Worm (Caenorhabditis elegans) whole organism, young adult: ENCODE data around the gene col-96.

Source experiments
- B0261.1 ChIP-seq: sonication (generic microtip); optimal IDR thresholded peaks from 2 replicates; lab custom pipeline; 2016; ENCODE audit warnings: mild to moderate bottlenecking, missing genetic modification characterization, moderate library complexity, missing compliant biosample characterization
- D2030.7 ChIP-seq: fragments of 200-800 bp; sonication (Bioruptor generic); IDR thresholded peaks from 2 replicates; pipeline ENCODE4 v1.3.6; 2022; ENCODE audit warnings: missing genetic modification reagents, missing genetic modification characterization, missing compliant biosample characterization
- F23B12.7 ChIP-seq: sonication (generic microtip); optimal IDR thresholded peaks from 2 replicates; lab custom pipeline; 2017; ENCODE audit warnings: missing genetic modification characterization, mild to moderate bottlenecking, missing compliant biosample characterization, antibody characterized with exemption, moderate library complexity; ENCODE audit not compliant: insufficient read depth
- F37B4.10 ChIP-seq: fragments of 200-800 bp; sonication (Bioruptor generic); IDR thresholded peaks from 2 replicates; pipeline ENCODE4 v1.3.6; 2022; ENCODE audit warnings: missing genetic modification characterization, missing compliant biosample characterization
- F39B2.1 ChIP-seq: fragments of 200-800 bp; sonication (Bioruptor generic); IDR thresholded peaks from 2 replicates; pipeline ENCODE4 v1.3.6; 2022; ENCODE audit warnings: missing genetic modification reagents, missing genetic modification characterization, missing compliant biosample characterization
- F57A8.1 ChIP-seq: fragments of 200-800 bp; sonication (Bioruptor generic); optimal IDR thresholded peaks from 2 replicates; lab custom pipeline; 2018; ENCODE audit warnings: mild to moderate bottlenecking, missing genetic modification characterization, moderate library complexity, missing compliant biosample characterization
- T26A5.8 ChIP-seq: sonication (generic microtip); optimal IDR thresholded peaks from 2 replicates; lab custom pipeline; 2016; ENCODE audit warnings: missing genetic modification characterization, missing compliant biosample characterization
- Y53F4B.3 ChIP-seq: fragments of 200-800 bp; sonication (Bioruptor generic); IDR thresholded peaks from 2 replicates; pipeline ENCODE4 v1.3.6; 2022; ENCODE audit warnings: missing genetic modification reagents, missing genetic modification characterization, missing compliant biosample characterization
- aptf-2 ChIP-seq: fragments of 200-800 bp; sonication (Bioruptor generic); conservative IDR thresholded peaks from 2 replicates; pipeline ENCODE4 v1.3.6; 2022; ENCODE audit warnings: missing genetic modification reagents, missing genetic modification characterization, missing compliant biosample characterization
- atf-7 ChIP-seq: sonication (generic microtip); optimal IDR thresholded peaks from 2 replicates; lab custom pipeline; 2017; ENCODE audit warnings: mild to moderate bottlenecking, missing genetic modification characterization, missing compliant biosample characterization
- bed-1 ChIP-seq: fragments of 200-800 bp; sonication (Bioruptor generic); IDR thresholded peaks from 2 replicates; pipeline ENCODE4 v1.3.6; 2022; ENCODE audit warnings: missing genetic modification reagents, missing genetic modification characterization, missing compliant biosample characterization
- ceh-58 ChIP-seq: fragments of 200-800 bp; sonication (Bioruptor generic); IDR thresholded peaks from 2 replicates; pipeline ENCODE4 v1.3.6; 2022; ENCODE audit warnings: missing genetic modification characterization, missing compliant biosample characterization
- ceh-91 ChIP-seq: fragments of 200-800 bp; sonication (Bioruptor generic); IDR thresholded peaks from 2 replicates; pipeline ENCODE4 v1.3.6; 2022; ENCODE audit warnings: missing genetic modification reagents, missing genetic modification characterization, missing compliant biosample characterization
- chd-7 ChIP-seq: sonication (generic microtip); optimal IDR thresholded peaks from 2 replicates; lab custom pipeline; 2016; ENCODE audit warnings: mild to moderate bottlenecking, missing genetic modification characterization, moderate library complexity, missing compliant biosample characterization
- efl-1 ChIP-seq: fragments of 150-350 bp; optimal IDR thresholded peaks from 2 replicates; lab custom pipeline; 2014; ENCODE audit warnings: missing biosample characterization, missing genetic modification reagents, missing genetic modification characterization
- egl-44 ChIP-seq: fragments of 200-800 bp; sonication (Bioruptor generic); IDR thresholded peaks from 2 replicates; pipeline ENCODE4 v1.3.6; 2022; ENCODE audit warnings: missing genetic modification reagents, missing genetic modification characterization, missing compliant biosample characterization
- egrh-3 ChIP-seq: fragments of 200-800 bp; sonication (Bioruptor generic); IDR thresholded peaks from 2 replicates; pipeline ENCODE4 v1.3.6; 2022; ENCODE audit warnings: missing genetic modification reagents, missing genetic modification characterization, missing compliant biosample characterization
- ekl-4 ChIP-seq: fragments of 200-800 bp; sonication (Bioruptor generic); IDR thresholded peaks from 2 replicates; pipeline ENCODE4 v1.3.6; 2022; ENCODE audit warnings: missing genetic modification reagents, missing genetic modification characterization, missing compliant biosample characterization
- ets-4 ChIP-seq: fragments of 200-800 bp; sonication (Bioruptor generic); optimal IDR thresholded peaks from 2 replicates; lab custom pipeline; 2018; ENCODE audit warnings: mild to moderate bottlenecking, missing genetic modification characterization, missing compliant biosample characterization
- hlh-26 ChIP-seq: fragments of 200-800 bp; sonication (Bioruptor generic); conservative IDR thresholded peaks from 2 replicates; pipeline ENCODE4 v1.3.6; 2022; ENCODE audit warnings: missing genetic modification reagents, missing genetic modification characterization, missing compliant biosample characterization
- hmg-20 ChIP-seq: fragments of 200-800 bp; sonication (Bioruptor generic); IDR thresholded peaks from 2 replicates; pipeline ENCODE4 v1.3.6; 2022; ENCODE audit warnings: missing genetic modification reagents, missing genetic modification characterization, missing compliant biosample characterization
- hrde-1 ChIP-seq: sonication (generic microtip); optimal IDR thresholded peaks from 2 replicates; lab custom pipeline; 2016; ENCODE audit warnings: missing genetic modification characterization, mild to moderate bottlenecking, missing compliant biosample characterization, moderate library complexity, missing genotype, missing genetic modification reagents, borderline replicate concordance
- lsl-1 ChIP-seq: fragments of 200-800 bp; sonication (Bioruptor generic); optimal IDR thresholded peaks from 2 replicates; lab custom pipeline; 2018; ENCODE audit warnings: mild to moderate bottlenecking, missing genetic modification characterization, moderate library complexity, missing compliant biosample characterization
- mes-4 ChIP-seq: sonication (generic microtip); optimal IDR thresholded peaks from 2 replicates; lab custom pipeline; 2016; ENCODE audit warnings: missing genotype, missing genetic modification characterization, missing compliant biosample characterization
- nfyb-1 ChIP-seq: fragments of 200-800 bp; sonication (Bioruptor generic); IDR thresholded peaks from 2 replicates; pipeline ENCODE4 v1.3.6; 2022; ENCODE audit warnings: missing genetic modification reagents, missing genetic modification characterization, missing compliant biosample characterization
- nhr-27 ChIP-seq: fragments of 200-800 bp; sonication (Bioruptor generic); optimal IDR thresholded peaks from 2 replicates; lab custom pipeline; 2018; ENCODE audit warnings: mild to moderate bottlenecking, missing genetic modification characterization, moderate library complexity, missing compliant biosample characterization
- repo-1 ChIP-seq: sonication (generic microtip); optimal IDR thresholded peaks from 2 replicates; lab custom pipeline; 2017; ENCODE audit warnings: mild to moderate bottlenecking, missing genetic modification characterization, missing compliant biosample characterization
- rpc-1 ChIP-seq, 2 experiments: fragments of 150-350 bp in 1 of 2; sonication (generic microtip) in 1 of 2; optimal IDR thresholded peaks; 2 replicates each; lab custom pipeline; 2014 to 2018; ENCODE audit warnings: missing biosample characterization in 1 of 2, missing genetic modification characterization in 1 of 2, missing genetic modification reagents in 1 of 2, missing genotype in 1 of 2
- snpc-1.3 ChIP-seq: sonication (generic microtip); optimal IDR thresholded peaks from 2 replicates; lab custom pipeline; 2017; ENCODE audit warnings: missing genetic modification characterization, mild to moderate bottlenecking, missing compliant biosample characterization, antibody characterized with exemption, moderate library complexity, missing genotype, missing genetic modification reagents; ENCODE audit not compliant: insufficient read depth
- snpc-4 ChIP-seq, 5 experiments: fragments of 150-350 bp in 1 of 5; sonication (generic microtip) in 4 of 5; optimal IDR thresholded peaks; 2 replicates each; lab custom pipeline; 2014 to 2018; ENCODE audit warnings: missing genetic modification characterization in 5 of 5, missing biosample characterization in 3 of 5, antibody characterized with exemption in 2 of 5, mild to moderate bottlenecking in 2 of 5, missing compliant biosample characterization in 2 of 5, missing genotype in 2 of 5, moderate library complexity in 2 of 5, missing genetic modification reagents in 1 of 5
- xnd-1 ChIP-seq: sonication (generic microtip); optimal IDR thresholded peaks from 2 replicates; lab custom pipeline; 2016; ENCODE audit warnings: missing genotype, missing genetic modification reagents, missing genetic modification characterization, missing compliant biosample characterization
- zfh-2 ChIP-seq: fragments of 200-800 bp; sonication (Bioruptor generic); conservative IDR thresholded peaks from 2 replicates; pipeline ENCODE4 v1.3.6; 2022; ENCODE audit warnings: missing genetic modification reagents, missing genetic modification characterization, missing compliant biosample characterization
- ztf-22 ChIP-seq: fragments of 200-800 bp; sonication (Bioruptor generic); optimal IDR thresholded peaks from 2 replicates; lab custom pipeline; 2018; ENCODE audit warnings: mild to moderate bottlenecking, missing genetic modification characterization, moderate library complexity, missing compliant biosample characterization
- ztf-26 ChIP-seq: sonication (generic microtip); optimal IDR thresholded peaks from 2 replicates; lab custom pipeline; 2017; ENCODE audit warnings: missing genetic modification characterization, missing compliant biosample characterization

The col-96 gene

ce11 chrIII:11732056-11732455, 25.5 kb upstream of the col-96 start, which contains the start of gene Y41C4A.21:
TSS of gene Y41C4A.21 (plus strand) at chrIII:11732356.
- TF ChIP-seq ets-4: no peak
- TF ChIP-seq zfh-2 (GFP tag; lab: Robert Waterston, UW): 0 out of 2 replicates have a peak, but pooled peaks have one; percentile 19
- no peak for TF ChIP-seq ceh-91 (GFP tag; lab: Robert Waterston, UW)

- no peak for TF ChIP-seq egrh-3 (GFP tag; lab: Robert Waterston, UW)
- no peak for TF ChIP-seq T26A5.8 (tag; lab: Kevin White, UChicago)
- no peak for TF ChIP-seq chd-7 (tag; lab: Kevin White, UChicago)
- no peak for TF ChIP-seq Y53F4B.3 (GFP tag; lab: Robert Waterston, UW)
- no peak for TF ChIP-seq ceh-91 (GFP tag; lab: Robert Waterston, UW)
- no peak for TF ChIP-seq xnd-1
- no peak for TF ChIP-seq aptf-2 (GFP tag; lab: Robert Waterston, UW)
- no peak for TF ChIP-seq hrde-1 (tag; lab: Kevin White, UChicago)
- TF ChIP-seq F39B2.1 (GFP tag; lab: Robert Waterston, UW): no peak
- no peak for TF ChIP-seq snpc-4 (GFP tag; optimal IDR thresholded peaks at IDR 0.05; lab: Kevin White, UChicago)
- TF ChIP-seq snpc-4 (tag; optimal IDR thresholded peaks at IDR 0.05; lab: Kevin White, UChicago): no peak
- no peak for TF ChIP-seq ztf-22 (GFP tag; lab: Kevin White, UChicago)
- TF ChIP-seq nhr-27 (tag; lab: Kevin White, UChicago): no peak
- TF ChIP-seq mes-4 (tag; lab: Kevin White, UChicago): no peak
- TF ChIP-seq rpc-1 (optimal IDR thresholded peaks at IDR 0.05; lab: Kevin White, UChicago): no peak
- TF ChIP-seq rpc-1 (tag; optimal IDR thresholded peaks at IDR 0.05; lab: Kevin White, UChicago): no peak
- TF ChIP-seq hmg-20 (GFP tag; lab: Robert Waterston, UW): no peak
- TF ChIP-seq atf-7: no peak
- no peak for TF ChIP-seq ztf-26
- TF ChIP-seq B0261.1 (tag; lab: Kevin White, UChicago): no peak
Measured at ce11 chrIII:11731491-11731890, 24.9 kb upstream of the col-96 start.

DNA sequence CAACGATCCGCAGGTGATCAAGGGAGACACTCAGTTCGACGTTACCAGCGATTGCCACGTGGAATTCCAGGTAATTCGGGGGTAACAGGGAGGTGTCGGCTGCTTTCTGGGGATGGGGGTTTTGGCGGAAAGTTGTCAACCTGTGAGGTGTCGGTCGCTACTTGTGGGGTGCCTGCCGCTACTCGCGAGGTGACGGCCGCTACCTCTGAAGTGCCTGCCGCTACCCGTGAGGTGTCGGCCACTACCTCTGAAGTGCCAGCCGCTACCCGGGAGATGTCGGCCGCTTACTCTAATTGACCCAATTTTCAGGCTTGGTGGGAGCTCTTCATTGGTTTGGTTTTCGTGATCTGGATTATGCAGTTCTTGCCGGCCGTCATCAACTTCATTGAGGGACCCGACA, 24.3 kb upstream of the col-96 start:
- TF ChIP-seq ceh-58 (0 out of 2 replicates have a peak, but pooled peaks have one; percentile 72), bed-1 (no peak), egrh-3 (GFP tag; lab: Robert Waterston, UW) (peak; percentile 49; the same call in 1 of the 2 replicates), zfh-2 (GFP tag; lab: Robert Waterston, UW) (peak; percentile 76), F57A8.1 (GFP tag; lab: Kevin White, UChicago) (no peak), F37B4.10 (GFP tag; lab: Robert Waterston, UW) (no peak), lsl-1 (GFP tag; lab: Kevin White, UChicago) (no peak), snpc-4 (GFP tag; optimal IDR thresholded peaks at IDR 0.05; lab: Kevin White, UChicago) (no peak), snpc-4 (tag; optimal IDR thresholded peaks at IDR 0.05; lab: Kevin White, UChicago) (peak in 1 of 4 experiments; percentile 38), F23B12.7 (tag; lab: Kevin White, UChicago) (no peak), D2030.7 (GFP tag; lab: Robert Waterston, UW) (no peak)

DNA sequence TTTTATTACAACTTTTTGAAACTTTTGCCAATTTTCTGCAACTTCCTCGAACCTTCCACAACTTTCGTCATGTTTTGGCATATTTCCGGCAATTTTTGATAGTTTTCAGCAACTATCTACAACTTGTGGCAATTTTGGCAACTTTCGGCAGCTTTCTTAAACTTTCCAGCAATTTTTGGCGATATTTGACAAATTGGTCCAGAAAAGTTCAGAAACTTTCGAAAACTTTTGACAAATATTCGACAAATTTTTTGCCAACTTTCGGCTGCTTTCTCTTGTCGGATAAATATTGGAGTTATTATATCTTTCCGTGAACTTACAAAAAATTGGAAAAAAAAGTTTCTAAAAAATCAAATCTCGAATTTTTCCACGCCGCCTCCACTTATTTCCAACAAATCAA, 23.7 kb upstream of the col-96 start, which contains the start of gene Y41C4A.18:
Gene Y41C4A.18 (plus strand): TSS at position 301 of the 400 bp plus-strand sequence.
- TF ChIP-seq efl-1 (GFP tag; lab: Kevin White, UChicago) (no peak), ekl-4 (GFP tag; lab: Robert Waterston, UW) (no peak), egl-44 (GFP tag; lab: Robert Waterston, UW) (no peak), repo-1 (tag; lab: Kevin White, UChicago) (no peak), snpc-1.3 (no peak), atf-7 (no peak), hlh-26 (GFP tag; lab: Robert Waterston, UW) (no peak), nfyb-1 (GFP tag; lab: Robert Waterston, UW) (no peak), mes-4 (tag; lab: Kevin White, UChicago) (no peak)
